Fruit fly (Drosophila melanogaster): ENCODE data around the gene CG16984.

The CG16984 gene

dm6 chr3L:2589911-2590763 lies 5.4 kb upstream of the CG16984 start (continued):
- peak; percentile 69 for TF ChIP-seq CG32006 (GFP tag; optimal IDR thresholded peaks at IDR 0.05)
- no peak for TF ChIP-seq CG16779 (tag; optimal IDR thresholded peaks at IDR 0.05)
- TF ChIP-seq achi (GFP tag; optimal IDR thresholded peaks at IDR 0.05): peak; percentile 56
- TF ChIP-seq CG6163 (GFP tag; IDR thresholded peaks at IDR 0.05): no peak
- no peak for TF ChIP-seq CG6808 (GFP tag; optimal IDR thresholded peaks at IDR 0.05)
- peak; percentile 49 for TF ChIP-seq Sox102F (GFP tag; optimal IDR thresholded peaks at IDR 0.05)
- no peak for TF ChIP-seq CG3032 (tag; optimal IDR thresholded peaks at IDR 0.05)
- TF ChIP-seq CG11762 (GFP tag; optimal IDR thresholded peaks at IDR 0.05; ENCODE audit: insufficient read depth): no peak
- TF ChIP-seq Met (GFP tag; optimal IDR thresholded peaks at IDR 0.05): peak; percentile 31
- peak; percentile 60 for TF ChIP-seq CG10631 (GFP tag; optimal IDR thresholded peaks at IDR 0.05)
- no peak for TF ChIP-seq Hr38 (GFP tag; optimal IDR thresholded peaks at IDR 0.05)
- TF ChIP-seq CG34406 (GFP tag; optimal IDR thresholded peaks at IDR 0.05): peak; percentile 24
- peak; percentile 31 for TF ChIP-seq lz (GFP tag; optimal IDR thresholded peaks at IDR 0.05)
- TF ChIP-seq CG8119 (GFP tag; IDR thresholded peaks at IDR 0.05): peak; percentile 72; the same call in 2 of the 3 replicates
- no peak for TF ChIP-seq Eip93F (GFP tag; optimal IDR thresholded peaks at IDR 0.05)
- TF ChIP-seq CG31627 (GFP tag; optimal IDR thresholded peaks at IDR 0.05): peak; percentile 35
- TF ChIP-seq fd59A (GFP tag; optimal IDR thresholded peaks at IDR 0.05): no peak
- peak; percentile 34 for TF ChIP-seq pdm3 (GFP tag; optimal IDR thresholded peaks at IDR 0.05)
- no peak for TF ChIP-seq Blimp-1 (GFP tag; optimal IDR thresholded peaks at IDR 0.05)
- TF ChIP-seq CG1621 (tag; optimal IDR thresholded peaks at IDR 0.05): no peak
- TF ChIP-seq CG8319 (GFP tag; optimal IDR thresholded peaks at IDR 0.05): no peak
- TF ChIP-seq spab (GFP tag; optimal IDR thresholded peaks at IDR 0.05): no peak
- TF ChIP-seq dac (GFP tag; optimal IDR thresholded peaks at IDR 0.05): no peak
- no peak for TF ChIP-seq Ets96B (tag; optimal IDR thresholded peaks at IDR 0.05)
- TF ChIP-seq vri (GFP tag; optimal IDR thresholded peaks at IDR 0.05): no peak
- no peak for TF ChIP-seq Gug (GFP tag; IDR thresholded peaks at IDR 0.05)
- peak; percentile 64 for TF ChIP-seq OdsH (GFP tag; optimal IDR thresholded peaks at IDR 0.05)
- no peak for TF ChIP-seq CG6792 (GFP tag; optimal IDR thresholded peaks at IDR 0.05)
- TF ChIP-seq Ets21C (GFP tag; optimal IDR thresholded peaks at IDR 0.05): no peak
- peak; percentile 19 for TF ChIP-seq fd85E (GFP tag; optimal IDR thresholded peaks at IDR 0.05)
- peak; percentile 4 for TF ChIP-seq Sox14 (GFP tag; optimal IDR thresholded peaks at IDR 0.05)
- TF ChIP-seq CG9139 (GFP tag; optimal IDR thresholded peaks at IDR 0.05): peak; percentile 5

dm6 chr3L:2590764-2591309 lies 4.7 kb upstream of the CG16984 start:
- TF ChIP-seq CG3919 (GFP tag; optimal IDR thresholded peaks at IDR 0.05) (no peak), CG8119 (GFP tag; IDR thresholded peaks at IDR 0.05) (no peak), cyc (GFP tag; optimal IDR thresholded peaks at IDR 0.05) (no peak), CG34406 (GFP tag; optimal IDR thresholded peaks at IDR 0.05) (no peak), Sox14 (GFP tag; optimal IDR thresholded peaks at IDR 0.05) (no peak), CG6854 (GFP tag; optimal IDR thresholded peaks at IDR 0.05) (no peak), OdsH (GFP tag; optimal IDR thresholded peaks at IDR 0.05) (no peak), CG32006 (GFP tag; optimal IDR thresholded peaks at IDR 0.05) (peak; percentile 28), fd85E (GFP tag; optimal IDR thresholded peaks at IDR 0.05) (no peak), CG6163 (GFP tag; IDR thresholded peaks at IDR 0.05) (0 out of 3 replicates have a peak, but pooled peaks have one; percentile 5), Eip78C (GFP tag) (peak; percentile 75), fd59A (GFP tag; optimal IDR thresholded peaks at IDR 0.05) (no peak), dac (GFP tag; optimal IDR thresholded peaks at IDR 0.05) (peak; percentile 13), CG15336 (GFP tag; IDR thresholded peaks at IDR 0.05) (0 out of 2 replicates have a peak, but pooled peaks have one; percentile 7), CG11902 (GFP tag; optimal IDR thresholded peaks at IDR 0.05) (no peak), Ets96B (tag; optimal IDR thresholded peaks at IDR 0.05) (no peak), CG9139 (GFP tag; optimal IDR thresholded peaks at IDR 0.05) (no peak), CG6808 (GFP tag; optimal IDR thresholded peaks at IDR 0.05) (no peak), Met (GFP tag; optimal IDR thresholded peaks at IDR 0.05) (no peak), Ets21C (GFP tag; optimal IDR thresholded peaks at IDR 0.05) (no peak), Gug (GFP tag; IDR thresholded peaks at IDR 0.05) (no peak), vri (GFP tag; optimal IDR thresholded peaks at IDR 0.05) (no peak), net (GFP tag; optimal IDR thresholded peaks at IDR 0.05) (no peak), CG11762 (GFP tag; optimal IDR thresholded peaks at IDR 0.05; ENCODE audit: insufficient read depth) (no peak), CG11294 (GFP tag; IDR thresholded peaks at IDR 0.05) (no peak), Sox102F (GFP tag; optimal IDR thresholded peaks at IDR 0.05) (no peak), eg (GFP tag; IDR thresholded peaks at IDR 0.05) (0 out of 3 replicates have a peak, but pooled peaks have one; percentile 8), CG6792 (GFP tag; optimal IDR thresholded peaks at IDR 0.05) (no peak)

Data from whole organism, prepupa.